Worm (Caenorhabditis elegans) whole organism, late embryonic: ENCODE results near the gene inso-1.

Source experiments
- ceh-6 ChIP-seq: fragments of 200-800 bp; sonication (Bioruptor generic); optimal IDR thresholded peaks from 2 replicates; lab custom pipeline; 2018; ENCODE audit warnings: mild to moderate bottlenecking, missing genetic modification characterization, missing compliant biosample characterization
- dmd-4 ChIP-seq: sonication (generic microtip); optimal IDR thresholded peaks from 2 replicates; lab custom pipeline; 2016; ENCODE audit warnings: borderline replicate concordance, missing genetic modification characterization, missing compliant biosample characterization
- fkh-10 ChIP-seq: fragments of 150-350 bp; optimal IDR thresholded peaks from 2 replicates; lab custom pipeline; 2014; ENCODE audit warnings: missing biosample characterization, missing genetic modification reagents, missing genetic modification characterization
- hlh-30 ChIP-seq: sonication (generic microtip); optimal IDR thresholded peaks from 2 replicates; lab custom pipeline; 2017; ENCODE audit warnings: antibody characterized with exemption, missing genetic modification characterization, missing compliant biosample characterization; ENCODE audit not compliant: insufficient read depth
- nhr-11 ChIP-seq: fragments of 150-350 bp; optimal IDR thresholded peaks from 2 replicates; lab custom pipeline; 2014; ENCODE audit warnings: missing biosample characterization, missing genetic modification characterization
- pag-3 ChIP-seq: sonication (generic microtip); optimal IDR thresholded peaks from 2 replicates; lab custom pipeline; 2016; ENCODE audit warnings: missing compliant biosample characterization, missing genetic modification characterization, borderline replicate concordance
- pqm-1 ChIP-seq: sonication (generic microtip); optimal IDR thresholded peaks from 2 replicates; lab custom pipeline; 2016; ENCODE audit warnings: missing genetic modification characterization, missing compliant biosample characterization
- pros-1 ChIP-seq: fragments of 150-350 bp; optimal IDR thresholded peaks from 2 replicates; lab custom pipeline; 2014; ENCODE audit warnings: missing biosample characterization, missing genetic modification reagents, missing genetic modification characterization

DNA sequence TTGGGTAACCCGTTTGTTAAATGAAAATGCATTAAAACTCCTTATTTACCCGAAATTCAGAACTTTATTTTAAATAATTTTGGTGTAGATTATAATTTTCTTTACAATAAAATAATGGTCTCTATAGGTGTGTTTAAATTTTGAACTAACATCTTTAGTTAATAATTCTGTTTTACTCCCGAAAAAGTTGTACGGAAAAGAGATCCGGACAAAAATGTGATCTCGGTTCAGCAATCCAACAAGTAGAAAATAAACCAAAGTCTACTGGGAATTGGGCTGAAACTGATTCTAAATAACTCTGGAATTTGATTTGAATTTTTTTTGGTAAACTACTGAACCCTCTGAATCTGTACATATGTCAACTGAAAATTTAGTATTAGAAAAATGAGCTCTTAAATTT, 4.2 kb upstream of the inso-1 start:
- TF ChIP-seq pag-3 (tag; lab: Kevin White, UChicago): no peak
- TF ChIP-seq hlh-30 (tag; lab: Kevin White, UChicago): no peak
- no peak for TF ChIP-seq pros-1
- no peak for TF ChIP-seq pqm-1 (tag; lab: Kevin White, UChicago)
- TF ChIP-seq dmd-4 (tag; lab: Kevin White, UChicago): no peak
- TF ChIP-seq nhr-11 (tag; lab: Kevin White, UChicago): no peak
- no peak for TF ChIP-seq fkh-10 (GFP tag; lab: Kevin White, UChicago)
- no peak for TF ChIP-seq ceh-6 (GFP tag; lab: Kevin White, UChicago)
